Worm (Caenorhabditis elegans) whole organism, young adult: Measurements from ENCODE around the gene sdc-2.
A peak's percentile ranks its signal among the peaks of the same experiment; 100 is the strongest.

Experiments
- B0019.2 ChIP-seq: fragments of 200-800 bp; sonication (Bioruptor generic); conservative IDR thresholded peaks from 2 replicates; pipeline ENCODE4 v1.3.6; 2022; ENCODE audit warnings: missing genetic modification reagents, missing genetic modification characterization, missing compliant biosample characterization
- C06A6.2 ChIP-seq: fragments of 200-800 bp; sonication (Bioruptor generic); conservative IDR thresholded peaks from 2 replicates; pipeline ENCODE4 v1.3.6; 2022; ENCODE audit warnings: missing genetic modification characterization, missing compliant biosample characterization
- F23B12.7 ChIP-seq: sonication (generic microtip); optimal IDR thresholded peaks from 2 replicates; lab custom pipeline; 2017; ENCODE audit warnings: missing genetic modification characterization, mild to moderate bottlenecking, missing compliant biosample characterization, antibody characterized with exemption, moderate library complexity; ENCODE audit not compliant: insufficient read depth
- F57A8.1 ChIP-seq: fragments of 200-800 bp; sonication (Bioruptor generic); optimal IDR thresholded peaks from 2 replicates; lab custom pipeline; 2018; ENCODE audit warnings: mild to moderate bottlenecking, missing genetic modification characterization, moderate library complexity, missing compliant biosample characterization
- Y53G8AR.9 ChIP-seq: fragments of 200-800 bp; sonication (Bioruptor generic); conservative IDR thresholded peaks from 2 replicates; pipeline ENCODE4 v1.3.6; 2022; ENCODE audit warnings: missing genetic modification reagents, missing genetic modification characterization, missing compliant biosample characterization
- Y67H2A.10 ChIP-seq: fragments of 200-800 bp; sonication (Bioruptor generic); conservative IDR thresholded peaks from 2 replicates; pipeline ENCODE4 v1.3.6; 2022; ENCODE audit warnings: missing genetic modification reagents, missing genetic modification characterization, missing compliant biosample characterization
- ama-1 ChIP-seq, 3 experiments: fragments of 150-350 bp in 1 of 3; sonication (generic microtip) in 2 of 3; optimal IDR thresholded peaks; 2 replicates each; lab custom pipeline; 2014 to 2018; ENCODE audit warnings: missing biosample characterization in 2 of 3, missing genetic modification characterization in 2 of 3, missing genetic modification reagents in 2 of 3
- aptf-2 ChIP-seq: fragments of 200-800 bp; sonication (Bioruptor generic); conservative IDR thresholded peaks from 2 replicates; pipeline ENCODE4 v1.3.6; 2022; ENCODE audit warnings: missing genetic modification reagents, missing genetic modification characterization, missing compliant biosample characterization
- atf-7 ChIP-seq: sonication (generic microtip); optimal IDR thresholded peaks from 2 replicates; lab custom pipeline; 2017; ENCODE audit warnings: mild to moderate bottlenecking, missing genetic modification characterization, missing compliant biosample characterization
- attf-3 ChIP-seq: fragments of 200-800 bp; sonication (Bioruptor generic); conservative IDR thresholded peaks from 2 replicates; pipeline ENCODE4 v1.3.6; 2022; ENCODE audit warnings: missing genetic modification reagents, missing genetic modification characterization, missing compliant biosample characterization
- attf-5 ChIP-seq: fragments of 200-800 bp; sonication (Bioruptor generic); optimal IDR thresholded peaks from 2 replicates; lab custom pipeline; 2018; ENCODE audit warnings: mild to moderate bottlenecking, missing genetic modification characterization, missing compliant biosample characterization
- attf-6 ChIP-seq: fragments of 200-800 bp; sonication (Bioruptor generic); IDR thresholded peaks from 2 replicates; pipeline ENCODE4 v1.3.6; 2022; ENCODE audit warnings: missing genetic modification reagents, missing genetic modification characterization, missing compliant biosample characterization
- cebp-1 ChIP-seq, 2 experiments: fragments of 200-800 bp in 1 of 2; sonication (Bioruptor generic) in 1 of 2; sonication (generic microtip) in 1 of 2; IDR thresholded peaks in 1 of 2; optimal IDR thresholded peaks in 1 of 2; 2 replicates each; pipeline versions ENCODE4 v1.3.6 to Lab custom; 2017 to 2022; ENCODE audit warnings: missing compliant biosample characterization in 2 of 2, missing genetic modification characterization in 2 of 2, mild to moderate bottlenecking in 1 of 2, missing genetic modification reagents in 1 of 2, moderate library complexity in 1 of 2
- ceh-100 ChIP-seq: fragments of 200-800 bp; sonication (Bioruptor generic); IDR thresholded peaks from 2 replicates; pipeline ENCODE4 v1.3.6; 2022; ENCODE audit warnings: missing genetic modification reagents, missing genetic modification characterization, missing compliant biosample characterization
- chd-7 ChIP-seq: sonication (generic microtip); optimal IDR thresholded peaks from 2 replicates; lab custom pipeline; 2016; ENCODE audit warnings: mild to moderate bottlenecking, missing genetic modification characterization, moderate library complexity, missing compliant biosample characterization
- dox-1 ChIP-seq: fragments of 200-800 bp; sonication (Bioruptor generic); IDR thresholded peaks from 2 replicates; pipeline ENCODE4 v1.3.6; 2022; ENCODE audit warnings: missing genetic modification reagents, missing genetic modification characterization, missing compliant biosample characterization
- egl-18 ChIP-seq: fragments of 200-800 bp; sonication (Bioruptor generic); IDR thresholded peaks from 2 replicates; pipeline ENCODE4 v1.3.6; 2022; ENCODE audit warnings: missing genetic modification reagents, missing genetic modification characterization, missing compliant biosample characterization
- egrh-3 ChIP-seq: fragments of 200-800 bp; sonication (Bioruptor generic); IDR thresholded peaks from 2 replicates; pipeline ENCODE4 v1.3.6; 2022; ENCODE audit warnings: missing genetic modification reagents, missing genetic modification characterization, missing compliant biosample characterization
- hlh-12 ChIP-seq: sonication (generic microtip); optimal IDR thresholded peaks from 2 replicates; lab custom pipeline; 2016; ENCODE audit warnings: missing genetic modification characterization, missing compliant biosample characterization
- hmg-1.2 ChIP-seq: fragments of 200-800 bp; sonication (Bioruptor generic); IDR thresholded peaks from 2 replicates; pipeline ENCODE4 v1.3.6; 2022; ENCODE audit warnings: missing genetic modification reagents, missing genetic modification characterization, missing compliant biosample characterization
- lin-40 ChIP-seq: sonication (generic microtip); optimal IDR thresholded peaks from 2 replicates; lab custom pipeline; 2016; ENCODE audit warnings: missing genetic modification characterization, mild to moderate bottlenecking, missing compliant biosample characterization, missing genotype, missing genetic modification reagents
- lir-1 ChIP-seq: fragments of 200-800 bp; sonication (Bioruptor generic); conservative IDR thresholded peaks from 2 replicates; pipeline ENCODE4 v1.3.6; 2022; ENCODE audit warnings: missing genetic modification reagents, missing genetic modification characterization, missing compliant biosample characterization
- nfya-2 ChIP-seq: fragments of 200-800 bp; sonication (Bioruptor generic); IDR thresholded peaks from 2 replicates; pipeline ENCODE4 v1.3.6; 2022; ENCODE audit warnings: missing genetic modification reagents, missing genetic modification characterization, missing compliant biosample characterization
- nfyb-1 ChIP-seq: fragments of 200-800 bp; sonication (Bioruptor generic); IDR thresholded peaks from 2 replicates; pipeline ENCODE4 v1.3.6; 2022; ENCODE audit warnings: missing genetic modification reagents, missing genetic modification characterization, missing compliant biosample characterization
- nhr-80 ChIP-seq: sonication (generic microtip); optimal IDR thresholded peaks from 2 replicates; lab custom pipeline; 2016; ENCODE audit warnings: missing genetic modification characterization, missing compliant biosample characterization
- nhr-90 ChIP-seq: sonication (generic microtip); optimal IDR thresholded peaks from 2 replicates; lab custom pipeline; 2016; ENCODE audit warnings: missing genotype, mild to moderate bottlenecking, missing genetic modification characterization, missing compliant biosample characterization
- pbrm-1 ChIP-seq: fragments of 200-800 bp; sonication (Bioruptor generic); IDR thresholded peaks from 2 replicates; pipeline ENCODE4 v1.3.6; 2022; ENCODE audit warnings: missing genetic modification reagents, missing genetic modification characterization, missing compliant biosample characterization
- rcor-1 ChIP-seq: fragments of 200-800 bp; sonication (Bioruptor generic); IDR thresholded peaks from 2 replicates; pipeline ENCODE4 v1.3.6; 2022; ENCODE audit warnings: missing genetic modification reagents, missing genetic modification characterization, missing compliant biosample characterization
- repo-1 ChIP-seq: sonication (generic microtip); optimal IDR thresholded peaks from 2 replicates; lab custom pipeline; 2017; ENCODE audit warnings: mild to moderate bottlenecking, missing genetic modification characterization, missing compliant biosample characterization
- sea-2 ChIP-seq: fragments of 200-800 bp; sonication (Bioruptor generic); IDR thresholded peaks from 2 replicates; pipeline ENCODE4 v1.3.6; 2022; ENCODE audit warnings: missing genetic modification characterization, missing compliant biosample characterization
- snpc-1.1 ChIP-seq: sonication (generic microtip); optimal IDR thresholded peaks from 2 replicates; lab custom pipeline; 2017; ENCODE audit warnings: missing genetic modification characterization, mild to moderate bottlenecking, missing compliant biosample characterization, antibody characterized with exemption, moderate library complexity, missing genotype, missing genetic modification reagents; ENCODE audit not compliant: insufficient read depth
- tbp1 ChIP-seq: fragments of 200-800 bp; sonication (Bioruptor generic); optimal IDR thresholded peaks from 2 replicates; lab custom pipeline; 2018; ENCODE audit warnings: mild to moderate bottlenecking, missing genetic modification characterization, missing compliant biosample characterization
- tlf-1 ChIP-seq: fragments of 200-800 bp; sonication (Bioruptor generic); optimal IDR thresholded peaks from 2 replicates; lab custom pipeline; 2018; ENCODE audit warnings: mild to moderate bottlenecking, missing genetic modification characterization, missing compliant biosample characterization
- unc-62 ChIP-seq: fragments of 150-350 bp; optimal IDR thresholded peaks from 2 replicates; lab custom pipeline; 2014; ENCODE audit warnings: missing biosample characterization, missing genetic modification reagents, missing genetic modification characterization
- xnd-1 ChIP-seq: sonication (generic microtip); optimal IDR thresholded peaks from 2 replicates; lab custom pipeline; 2016; ENCODE audit warnings: missing genotype, missing genetic modification reagents, missing genetic modification characterization, missing compliant biosample characterization
- ztf-22 ChIP-seq: fragments of 200-800 bp; sonication (Bioruptor generic); optimal IDR thresholded peaks from 2 replicates; lab custom pipeline; 2018; ENCODE audit warnings: mild to moderate bottlenecking, missing genetic modification characterization, moderate library complexity, missing compliant biosample characterization
- ztf-26 ChIP-seq: sonication (generic microtip); optimal IDR thresholded peaks from 2 replicates; lab custom pipeline; 2017; ENCODE audit warnings: missing genetic modification characterization, missing compliant biosample characterization

Gene sdc-2

ce11 chrX:11479321-11479863 is 43.1 kb upstream of the sdc-2 start:
- no peak for TF ChIP-seq rcor-1 (GFP tag; lab: Robert Waterston, UW)
- TF ChIP-seq Y53G8AR.9 (GFP tag; lab: Robert Waterston, UW), result no peak
- no peak for TF ChIP-seq egl-18 (GFP tag; lab: Robert Waterston, UW)
- no peak for TF ChIP-seq dox-1 (GFP tag; lab: Robert Waterston, UW)
- TF ChIP-seq lin-40 (tag; lab: Kevin White, UChicago), result no peak

- no peak for TF ChIP-seq ztf-26
- no peak for TF ChIP-seq C06A6.2 (GFP tag; lab: Robert Waterston, UW)
- TF ChIP-seq nhr-80 (tag; lab: Kevin White, UChicago), result peak; percentile 13
- no peak for TF ChIP-seq ceh-100
- no peak for TF ChIP-seq repo-1 (tag; lab: Kevin White, UChicago)
- no peak for TF ChIP-seq xnd-1 (tag; lab: Kevin White, UChicago)
- no peak for TF ChIP-seq attf-3
- no peak for TF ChIP-seq sea-2 (GFP tag; lab: Robert Waterston, UW)
- no peak for TF ChIP-seq attf-6 (GFP tag; lab: Robert Waterston, UW)
- no peak for TF ChIP-seq nfya-2 (GFP tag; lab: Robert Waterston, UW)
- no peak for TF ChIP-seq unc-62 (GFP tag; lab: Kevin White, UChicago)
- TF ChIP-seq hlh-12 (tag; lab: Kevin White, UChicago), result no peak
- peak; percentile 14; the same call in 1 of the 2 replicates for TF ChIP-seq hmg-1.2 (GFP tag; lab: Robert Waterston, UW)
- TF ChIP-seq F57A8.1 (GFP tag; lab: Kevin White, UChicago), result no peak
- no peak for TF ChIP-seq chd-7 (tag; lab: Kevin White, UChicago)
Observed at ce11 chrX:11480032-11480431, 42.5 kb upstream of the sdc-2 start.

DNA sequence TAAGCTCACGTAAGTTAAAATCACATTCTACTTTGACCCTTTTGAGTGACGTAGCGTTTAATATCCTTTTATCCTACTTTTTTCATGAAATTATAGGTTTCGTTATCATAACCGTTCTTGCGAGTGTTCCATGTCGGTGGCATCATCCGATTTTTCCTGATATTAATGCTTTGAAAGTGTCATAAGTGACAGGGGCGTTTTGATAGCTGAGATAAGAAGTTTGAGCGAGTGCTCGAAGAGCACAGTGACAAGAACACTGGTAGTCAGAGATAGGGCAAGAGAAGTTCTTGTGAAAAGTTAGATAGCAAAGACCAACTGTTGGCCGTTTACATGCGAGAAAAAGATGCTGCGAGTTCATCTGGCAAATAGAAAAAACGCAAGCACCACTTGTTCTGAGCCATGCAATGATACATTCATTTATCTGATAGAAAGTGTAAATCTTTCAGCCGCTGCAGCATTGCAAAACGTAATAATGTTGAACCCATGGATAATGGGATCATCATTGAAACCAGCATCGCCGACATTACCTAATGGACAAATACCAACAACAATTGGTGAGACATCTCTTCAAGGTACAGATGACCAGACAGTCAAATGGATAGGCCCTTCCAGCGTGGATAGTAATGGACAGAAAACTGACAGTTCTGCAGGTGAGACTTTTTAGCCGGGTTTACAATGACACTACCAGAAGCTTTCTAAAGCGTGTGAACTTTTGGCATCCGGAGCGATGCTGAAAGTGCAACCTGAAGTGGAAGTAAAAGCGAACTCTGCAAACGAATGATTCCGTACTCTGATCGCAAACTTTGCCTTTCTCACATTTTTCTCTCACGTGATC is 41.3 kb upstream of the sdc-2 start:
- no peak for TF ChIP-seq hmg-1.2 (GFP tag; lab: Robert Waterston, UW)
- 0 out of 2 replicates have a peak, but pooled peaks have one; percentile 8 for TF ChIP-seq Y53G8AR.9 (GFP tag; lab: Robert Waterston, UW)
- no peak for TF ChIP-seq aptf-2 (GFP tag; lab: Robert Waterston, UW)
- no peak for TF ChIP-seq tlf-1 (GFP tag; lab: Kevin White, UChicago)
- peak; percentile 48 for TF ChIP-seq ama-1 (optimal IDR thresholded peaks at IDR 0.05; lab: Kevin White, UChicago)
- TF ChIP-seq ama-1 (GFP tag; optimal IDR thresholded peaks at IDR 0.05; lab: Kevin White, UChicago), result no peak
- TF ChIP-seq unc-62 (GFP tag; lab: Kevin White, UChicago), result peak; percentile 40
- no peak for TF ChIP-seq rcor-1 (GFP tag; lab: Robert Waterston, UW)
- TF ChIP-seq nfyb-1, result no peak
- TF ChIP-seq attf-5 (GFP tag; lab: Kevin White, UChicago), result no peak
- TF ChIP-seq snpc-1.1 (tag; lab: Kevin White, UChicago), result no peak
- no peak for TF ChIP-seq pbrm-1 (GFP tag; lab: Robert Waterston, UW)
- no peak for TF ChIP-seq egrh-3 (GFP tag; lab: Robert Waterston, UW)
- TF ChIP-seq cebp-1 (GFP tag; IDR thresholded peaks at IDR 0.05; lab: Robert Waterston, UW), result no peak
- TF ChIP-seq cebp-1 (tag; optimal IDR thresholded peaks at IDR 0.05; lab: Kevin White, UChicago), result peak; percentile 20
- TF ChIP-seq F23B12.7 (tag; lab: Kevin White, UChicago), result no peak
- TF ChIP-seq tbp1 (GFP tag; lab: Kevin White, UChicago), result peak; percentile 20
- TF ChIP-seq lir-1, result 0 out of 2 replicates have a peak, but pooled peaks have one; percentile 27
- no peak for TF ChIP-seq chd-7 (tag; lab: Kevin White, UChicago)
- TF ChIP-seq nhr-80 (tag; lab: Kevin White, UChicago), result peak; percentile 94
- TF ChIP-seq ztf-22 (GFP tag; lab: Kevin White, UChicago), result peak; percentile 15
- TF ChIP-seq Y67H2A.10 (GFP tag; lab: Robert Waterston, UW), result no peak
- TF ChIP-seq B0019.2, result no peak
- TF ChIP-seq nhr-90, result peak; percentile 45
- TF ChIP-seq C06A6.2 (GFP tag; lab: Robert Waterston, UW), result no peak
- peak; percentile 3 for TF ChIP-seq atf-7 (tag; lab: Kevin White, UChicago)
